Worm (Caenorhabditis elegans) whole organism, L4 larva: Measurements from ENCODE around the gene F44E2.3.
"Not testable (repeated sequence)": the region's sequence is repeated elsewhere in the genome, so short reads cannot be mapped to it uniquely, and the experiment has no call there.

Experiments used
- ceh-20 ChIP-seq: fragments of 200-800 bp; sonication (Bioruptor generic); IDR thresholded peaks from 2 replicates; pipeline ENCODE4 v1.3.6; 2022; ENCODE audit warnings: missing genetic modification reagents, missing genetic modification characterization, missing compliant biosample characterization
- lin-29 ChIP-seq: fragments of 200-800 bp; sonication (Bioruptor generic); IDR thresholded peaks from 2 replicates; pipeline ENCODE4 v1.3.6; 2022; ENCODE audit warnings: missing genetic modification reagents, missing genetic modification characterization, missing compliant biosample characterization
- snpc-4 ChIP-seq: fragments of 150-350 bp; optimal IDR thresholded peaks from 2 replicates; lab custom pipeline; 2014; ENCODE audit warnings: missing biosample characterization, missing genetic modification characterization

DNA sequence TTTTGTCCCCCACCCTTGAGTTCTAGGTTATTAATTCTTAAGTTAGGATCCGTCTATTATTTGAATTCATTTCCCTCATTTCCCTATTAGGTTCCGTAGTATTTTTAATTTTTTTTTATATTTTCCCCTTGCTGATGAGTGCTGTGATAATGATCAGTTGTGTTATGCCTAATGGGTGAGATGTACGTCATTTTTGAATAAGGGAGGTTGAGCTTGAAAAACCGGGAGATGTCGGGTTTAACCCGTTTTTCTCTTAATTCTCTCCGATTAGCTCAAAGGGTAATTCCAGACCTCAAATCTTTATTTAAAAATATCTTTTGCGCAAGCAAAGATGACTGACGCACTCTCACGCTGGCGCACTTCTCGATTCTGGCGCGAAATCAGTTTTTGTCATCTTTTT lies 31.6 kb upstream of the F44E2.3 start:
- not testable (repeated sequence) for TF ChIP-seq ceh-20 (GFP tag; lab: Robert Waterston, UW); lin-29 (GFP tag; lab: Robert Waterston, UW); snpc-4 (tag; lab: Kevin White, UChicago)
